Worm (Caenorhabditis elegans): Measurements from ENCODE around the gene Y17G7B.20.

Y17G7B.20 gene

ce11 chrII:11967507-11968127 is 12.0 kb downstream of the Y17G7B.20 start, which contains the start of gene W03C9.5:
TSS of gene W03C9.5 (minus strand) at chrII:11967544.
- TF ChIP-seq nhr-11 (tag; optimal IDR thresholded peaks at IDR 0.05), result no peak
- no peak for TF ChIP-seq R02D3.7 (tag; optimal IDR thresholded peaks at IDR 0.05)
- TF ChIP-seq ama-1 (optimal IDR thresholded peaks at IDR 0.05), result peak; percentile 70
- peak; percentile 73 for TF ChIP-seq sem-4 (tag; optimal IDR thresholded peaks at IDR 0.05)
- TF ChIP-seq ztf-11 (tag; optimal IDR thresholded peaks at IDR 0.05), result no peak
- TF ChIP-seq unc-55 (GFP tag; optimal IDR thresholded peaks at IDR 0.05), result peak; percentile 97
- TF ChIP-seq lin-11 (tag; optimal IDR thresholded peaks at IDR 0.05), result peak; percentile 87
- TF ChIP-seq nhr-77 (tag; optimal IDR thresholded peaks at IDR 0.05), result peak; percentile 66
- peak; percentile 93 for TF ChIP-seq nhr-129 (tag; optimal IDR thresholded peaks at IDR 0.05)
- peak; percentile 64 for TF ChIP-seq ceh-82 (tag; optimal IDR thresholded peaks at IDR 0.05)
- peak; percentile 10 for TF ChIP-seq nhr-237 (tag; optimal IDR thresholded peaks at IDR 0.05)
- TF ChIP-seq lsy-2 (tag; optimal IDR thresholded peaks at IDR 0.05), result peak; percentile 72 to 94
- TF ChIP-seq crh-2 (tag; optimal IDR thresholded peaks at IDR 0.05), result peak; percentile 96
- TF ChIP-seq nhr-23 (tag; optimal IDR thresholded peaks at IDR 0.05), result no peak
- peak; percentile 52 for TF ChIP-seq lin-39 (tag; optimal IDR thresholded peaks at IDR 0.05)
- TF ChIP-seq mdl-1 (tag; optimal IDR thresholded peaks at IDR 0.05), result peak; percentile 65 to 95
- peak; percentile 96 for TF ChIP-seq fos-1 (tag; optimal IDR thresholded peaks at IDR 0.05)
- TF ChIP-seq elt-3 (tag; optimal IDR thresholded peaks at IDR 0.05), result no peak
- TF ChIP-seq gmeb-1 (tag; optimal IDR thresholded peaks at IDR 0.05), result peak; percentile 88
- peak; percentile 96 for TF ChIP-seq sma-3 (GFP tag; optimal IDR thresholded peaks at IDR 0.05)
- TF ChIP-seq C34F6.9 (tag; optimal IDR thresholded peaks at IDR 0.05), result peak; percentile 99
- TF ChIP-seq peb-1 (tag; optimal IDR thresholded peaks at IDR 0.05), result no peak
- TF ChIP-seq nhr-21 (tag; optimal IDR thresholded peaks at IDR 0.05), result peak; percentile 78
- no peak for TF ChIP-seq ztf-1 (GFP tag; conservative IDR thresholded peaks at IDR 0.05)
- no peak for TF ChIP-seq elt-1 (tag; optimal IDR thresholded peaks at IDR 0.05)
- TF ChIP-seq nhr-25 (tag; optimal IDR thresholded peaks at IDR 0.05), result peak; percentile 95
- TF ChIP-seq nhr-10 (tag; optimal IDR thresholded peaks at IDR 0.05), result peak; percentile 43
- peak; percentile 70 for TF ChIP-seq snpc-4 (tag; optimal IDR thresholded peaks at IDR 0.05)
- TF ChIP-seq dmd-4 (tag; optimal IDR thresholded peaks at IDR 0.05), result no peak
- TF ChIP-seq lin-13 (GFP tag; optimal IDR thresholded peaks at IDR 0.05), result peak; percentile 96
- TF ChIP-seq alr-1 (tag; optimal IDR thresholded peaks at IDR 0.05), result no peak
- peak; percentile 74 for TF ChIP-seq ZK546.5 (tag; optimal IDR thresholded peaks at IDR 0.05)
- no peak for TF ChIP-seq nhr-12 (tag; optimal IDR thresholded peaks at IDR 0.05)
- TF ChIP-seq Y55F3AM.14 (GFP tag; optimal IDR thresholded peaks at IDR 0.05), result peak; percentile 81
- peak; percentile 78 for TF ChIP-seq mab-5 (tag; optimal IDR thresholded peaks at IDR 0.05)
- no peak for TF ChIP-seq aly-2 (tag; optimal IDR thresholded peaks at IDR 0.05)
- no peak for TF ChIP-seq unc-62 (GFP tag; optimal IDR thresholded peaks at IDR 0.05)
- TF ChIP-seq mbf-1 (tag; optimal IDR thresholded peaks at IDR 0.05), result no peak
- peak; percentile 92 for TF ChIP-seq F13H6.1 (tag; optimal IDR thresholded peaks at IDR 0.05)
- peak; percentile 87 for TF ChIP-seq sma-9 (GFP tag; optimal IDR thresholded peaks at IDR 0.05)
- TF ChIP-seq sma-9 (tag; optimal IDR thresholded peaks at IDR 0.05), result no peak
- TF ChIP-seq ceh-16 (tag; optimal IDR thresholded peaks at IDR 0.05), result no peak
- TF ChIP-seq blmp-1 (tag; optimal IDR thresholded peaks at IDR 0.05; ENCODE audit: insufficient read depth), result peak; percentile 80
- TF ChIP-seq ztf-4 (tag; optimal IDR thresholded peaks at IDR 0.05), result peak; percentile 81
- TF ChIP-seq skn-1 (tag; optimal IDR thresholded peaks at IDR 0.05), result peak; percentile 52
- TF ChIP-seq zag-1 (tag; optimal IDR thresholded peaks at IDR 0.05), result peak; percentile 80
- peak; percentile 88 for TF ChIP-seq egl-27 (tag; optimal IDR thresholded peaks at IDR 0.05)
- TF ChIP-seq nhr-6 (tag; optimal IDR thresholded peaks at IDR 0.05), result peak; percentile 79
- no peak for TF ChIP-seq unc-39 (tag; optimal IDR thresholded peaks at IDR 0.05)

Measured in whole organism, L2 larva.